Worm (Caenorhabditis elegans) whole organism, L1 larva: ENCODE results near the gene ZK287.1.

Experiments
- alr-1 ChIP-seq: fragments of 200-800 bp; sonication (Bioruptor generic); optimal IDR thresholded peaks from 2 replicates; lab custom pipeline; 2018; ENCODE audit warnings: borderline replicate concordance, mild to moderate bottlenecking, missing genetic modification characterization, missing compliant biosample characterization
- ceh-90 ChIP-seq: sonication (generic microtip); optimal IDR thresholded peaks from 2 replicates; lab custom pipeline; 2016; ENCODE audit warnings: missing genetic modification characterization, missing compliant biosample characterization
- dsc-1 ChIP-seq: sonication (generic microtip); optimal IDR thresholded peaks from 2 replicates; lab custom pipeline; 2016; ENCODE audit warnings: mild to moderate bottlenecking, missing genetic modification characterization, missing compliant biosample characterization
- fkh-10 ChIP-seq: sonication (generic microtip); optimal IDR thresholded peaks from 2 replicates; lab custom pipeline; 2017; ENCODE audit warnings: missing biosample characterization, missing genetic modification reagents, missing genetic modification characterization
- fos-1 ChIP-seq: fragments of 150-350 bp; optimal IDR thresholded peaks from 2 replicates; lab custom pipeline; 2014; ENCODE audit warnings: missing biosample characterization, missing genetic modification characterization
- grh-1 ChIP-seq: fragments of 200-800 bp; sonication (Bioruptor generic); IDR thresholded peaks from 2 replicates; pipeline ENCODE4 v1.3.6; 2022; ENCODE audit warnings: missing genetic modification reagents, missing genetic modification characterization, missing compliant biosample characterization
- jun-1 ChIP-seq: fragments of 150-350 bp; optimal IDR thresholded peaks from 2 replicates; lab custom pipeline; 2014; ENCODE audit warnings: missing biosample characterization, missing genetic modification reagents, missing genetic modification characterization
- lin-13 ChIP-seq: fragments of 150-350 bp; optimal IDR thresholded peaks from 2 replicates; lab custom pipeline; 2014; ENCODE audit warnings: missing biosample characterization, missing genetic modification reagents, missing genetic modification characterization
- mep-1 ChIP-seq: fragments of 150-350 bp; optimal IDR thresholded peaks from 2 replicates; lab custom pipeline; 2014; ENCODE audit warnings: missing biosample characterization, missing genetic modification characterization
- snpc-4 ChIP-seq: fragments of 150-350 bp; optimal IDR thresholded peaks from 2 replicates; lab custom pipeline; 2014; ENCODE audit warnings: missing biosample characterization, missing genetic modification characterization
- tlp-1 ChIP-seq: fragments of 150-350 bp; optimal IDR thresholded peaks from 2 replicates; lab custom pipeline; 2014; ENCODE audit warnings: missing biosample characterization, missing genetic modification characterization
- unc-30 ChIP-seq: sonication (generic microtip); optimal IDR thresholded peaks from 2 replicates; lab custom pipeline; 2017; ENCODE audit warnings: missing biosample characterization, missing genetic modification characterization
- ztf-11 ChIP-seq, 2 experiments: sonication (generic microtip); optimal IDR thresholded peaks; 2 replicates each; lab custom pipeline; 2016 to 2017; ENCODE audit warnings: missing genetic modification characterization in 2 of 2, missing biosample characterization in 1 of 2, missing compliant biosample characterization in 1 of 2

- no peak for TF ChIP-seq unc-30 (tag; lab: Kevin White, UChicago)
- no peak for TF ChIP-seq snpc-4
- no peak for TF ChIP-seq tlp-1 (tag; lab: Kevin White, UChicago)
- TF ChIP-seq fos-1 (tag; lab: Kevin White, UChicago) = no peak
- TF ChIP-seq ceh-90 (tag; lab: Kevin White, UChicago) = no peak
- no peak for TF ChIP-seq dsc-1
- no peak for TF ChIP-seq grh-1 (GFP tag; lab: Robert Waterston, UW)
- no peak for TF ChIP-seq fkh-10
- no peak for TF ChIP-seq mep-1 (tag; lab: Kevin White, UChicago)
- TF ChIP-seq jun-1 = no peak
- TF ChIP-seq lin-13 (GFP tag; lab: Kevin White, UChicago) = no peak
- no peak for TF ChIP-seq alr-1 (tag; lab: Kevin White, UChicago)
- TF ChIP-seq ztf-11 (tag; optimal IDR thresholded peaks at IDR 0.05; lab: Kevin White, UChicago) = no peak
Measured at ce11 chrV:9628603-9629002, 37.9 kb upstream of the ZK287.1 start.
